Worm (Caenorhabditis elegans) whole organism, young adult: ENCODE results near the gene Y54G2A.11.

Experiments
- B0019.2 ChIP-seq: fragments of 200-800 bp; sonication (Bioruptor generic); conservative IDR thresholded peaks from 2 replicates; pipeline ENCODE4 v1.3.6; 2022; ENCODE audit warnings: missing genetic modification reagents, missing genetic modification characterization, missing compliant biosample characterization
- B0261.1 ChIP-seq: sonication (generic microtip); optimal IDR thresholded peaks from 2 replicates; lab custom pipeline; 2016; ENCODE audit warnings: mild to moderate bottlenecking, missing genetic modification characterization, moderate library complexity, missing compliant biosample characterization
- B0336.3 ChIP-seq: fragments of 200-800 bp; sonication (Bioruptor generic); IDR thresholded peaks from 2 replicates; pipeline ENCODE4 v1.3.6; 2022; ENCODE audit warnings: missing genetic modification characterization, missing compliant biosample characterization
- C06A6.2 ChIP-seq: fragments of 200-800 bp; sonication (Bioruptor generic); conservative IDR thresholded peaks from 2 replicates; pipeline ENCODE4 v1.3.6; 2022; ENCODE audit warnings: missing genetic modification characterization, missing compliant biosample characterization
- D2030.7 ChIP-seq: fragments of 200-800 bp; sonication (Bioruptor generic); IDR thresholded peaks from 2 replicates; pipeline ENCODE4 v1.3.6; 2022; ENCODE audit warnings: missing genetic modification reagents, missing genetic modification characterization, missing compliant biosample characterization
- F23B12.7 ChIP-seq: sonication (generic microtip); optimal IDR thresholded peaks from 2 replicates; lab custom pipeline; 2017; ENCODE audit warnings: missing genetic modification characterization, mild to moderate bottlenecking, missing compliant biosample characterization, antibody characterized with exemption, moderate library complexity; ENCODE audit not compliant: insufficient read depth
- F33H1.4 ChIP-seq: fragments of 200-800 bp; sonication (Bioruptor generic); IDR thresholded peaks from 2 replicates; pipeline ENCODE4 v1.3.6; 2022; ENCODE audit warnings: missing genetic modification reagents, missing genetic modification characterization, missing compliant biosample characterization
- F37B4.10 ChIP-seq: fragments of 200-800 bp; sonication (Bioruptor generic); IDR thresholded peaks from 2 replicates; pipeline ENCODE4 v1.3.6; 2022; ENCODE audit warnings: missing genetic modification characterization, missing compliant biosample characterization
- F39B2.1 ChIP-seq: fragments of 200-800 bp; sonication (Bioruptor generic); IDR thresholded peaks from 2 replicates; pipeline ENCODE4 v1.3.6; 2022; ENCODE audit warnings: missing genetic modification reagents, missing genetic modification characterization, missing compliant biosample characterization
- F49E8.2 ChIP-seq: sonication (generic microtip); optimal IDR thresholded peaks from 3 replicates; lab custom pipeline; 2017; ENCODE audit warnings: missing genetic modification characterization, mild to moderate bottlenecking, missing compliant biosample characterization, antibody characterized with exemption, moderate library complexity; ENCODE audit not compliant: insufficient read depth
- F52B5.7 ChIP-seq: sonication (generic microtip); optimal IDR thresholded peaks from 2 replicates; lab custom pipeline; 2016; ENCODE audit warnings: mild to moderate bottlenecking, missing genetic modification characterization, missing compliant biosample characterization
- F55B11.4 ChIP-seq: sonication (generic microtip); optimal IDR thresholded peaks from 2 replicates; lab custom pipeline; 2016; ENCODE audit warnings: missing compliant biosample characterization, missing genetic modification characterization, borderline replicate concordance; ENCODE audit not compliant: insufficient read depth
- F57A8.1 ChIP-seq: fragments of 200-800 bp; sonication (Bioruptor generic); optimal IDR thresholded peaks from 2 replicates; lab custom pipeline; 2018; ENCODE audit warnings: mild to moderate bottlenecking, missing genetic modification characterization, moderate library complexity, missing compliant biosample characterization
- K11D2.4 ChIP-seq: fragments of 200-800 bp; sonication (Bioruptor generic); IDR thresholded peaks from 2 replicates; pipeline ENCODE4 v1.3.6; 2022; ENCODE audit warnings: missing genetic modification reagents, missing genetic modification characterization, missing compliant biosample characterization
- T07F8.4 ChIP-seq: sonication (generic microtip); optimal IDR thresholded peaks from 2 replicates; lab custom pipeline; 2016; ENCODE audit warnings: mild to moderate bottlenecking, missing genetic modification characterization, moderate library complexity, missing compliant biosample characterization
- T26A5.8 ChIP-seq: sonication (generic microtip); optimal IDR thresholded peaks from 2 replicates; lab custom pipeline; 2016; ENCODE audit warnings: missing genetic modification characterization, missing compliant biosample characterization
- Y53F4B.3 ChIP-seq: fragments of 200-800 bp; sonication (Bioruptor generic); IDR thresholded peaks from 2 replicates; pipeline ENCODE4 v1.3.6; 2022; ENCODE audit warnings: missing genetic modification reagents, missing genetic modification characterization, missing compliant biosample characterization
- Y53G8AR.9 ChIP-seq: fragments of 200-800 bp; sonication (Bioruptor generic); conservative IDR thresholded peaks from 2 replicates; pipeline ENCODE4 v1.3.6; 2022; ENCODE audit warnings: missing genetic modification reagents, missing genetic modification characterization, missing compliant biosample characterization
- Y56A3A.18 ChIP-seq: fragments of 200-800 bp; sonication (Bioruptor generic); IDR thresholded peaks from 2 replicates; pipeline ENCODE4 v1.3.6; 2022; ENCODE audit warnings: missing genetic modification reagents, missing genetic modification characterization, missing compliant biosample characterization
- Y67H2A.10 ChIP-seq: fragments of 200-800 bp; sonication (Bioruptor generic); conservative IDR thresholded peaks from 2 replicates; pipeline ENCODE4 v1.3.6; 2022; ENCODE audit warnings: missing genetic modification reagents, missing genetic modification characterization, missing compliant biosample characterization
- Y95B8A.8 ChIP-seq: fragments of 200-800 bp; sonication (Bioruptor generic); IDR thresholded peaks from 2 replicates; pipeline ENCODE4 v1.3.6; 2022; ENCODE audit warnings: missing genetic modification reagents, missing genetic modification characterization, missing compliant biosample characterization
- atf-7 ChIP-seq: sonication (generic microtip); optimal IDR thresholded peaks from 2 replicates; lab custom pipeline; 2017; ENCODE audit warnings: mild to moderate bottlenecking, missing genetic modification characterization, missing compliant biosample characterization
- attf-6 ChIP-seq: fragments of 200-800 bp; sonication (Bioruptor generic); IDR thresholded peaks from 2 replicates; pipeline ENCODE4 v1.3.6; 2022; ENCODE audit warnings: missing genetic modification reagents, missing genetic modification characterization, missing compliant biosample characterization
- cebp-1 ChIP-seq, 2 experiments: fragments of 200-800 bp in 1 of 2; sonication (Bioruptor generic) in 1 of 2; sonication (generic microtip) in 1 of 2; IDR thresholded peaks in 1 of 2; optimal IDR thresholded peaks in 1 of 2; 2 replicates each; pipeline versions ENCODE4 v1.3.6 to Lab custom; 2017 to 2022; ENCODE audit warnings: missing compliant biosample characterization in 2 of 2, missing genetic modification characterization in 2 of 2, mild to moderate bottlenecking in 1 of 2, missing genetic modification reagents in 1 of 2, moderate library complexity in 1 of 2
- ceh-79 ChIP-seq: sonication (generic microtip); optimal IDR thresholded peaks from 2 replicates; lab custom pipeline; 2017; ENCODE audit warnings: mild to moderate bottlenecking, missing genetic modification characterization, missing compliant biosample characterization
- egl-44 ChIP-seq: fragments of 200-800 bp; sonication (Bioruptor generic); IDR thresholded peaks from 2 replicates; pipeline ENCODE4 v1.3.6; 2022; ENCODE audit warnings: missing genetic modification reagents, missing genetic modification characterization, missing compliant biosample characterization
- egrh-3 ChIP-seq: fragments of 200-800 bp; sonication (Bioruptor generic); IDR thresholded peaks from 2 replicates; pipeline ENCODE4 v1.3.6; 2022; ENCODE audit warnings: missing genetic modification reagents, missing genetic modification characterization, missing compliant biosample characterization
- ekl-4 ChIP-seq: fragments of 200-800 bp; sonication (Bioruptor generic); IDR thresholded peaks from 2 replicates; pipeline ENCODE4 v1.3.6; 2022; ENCODE audit warnings: missing genetic modification reagents, missing genetic modification characterization, missing compliant biosample characterization
- ets-4 ChIP-seq: fragments of 200-800 bp; sonication (Bioruptor generic); optimal IDR thresholded peaks from 2 replicates; lab custom pipeline; 2018; ENCODE audit warnings: mild to moderate bottlenecking, missing genetic modification characterization, missing compliant biosample characterization
- fkh-3 ChIP-seq: sonication (generic microtip); optimal IDR thresholded peaks from 2 replicates; lab custom pipeline; 2016; ENCODE audit warnings: mild to moderate bottlenecking, missing genetic modification characterization, missing compliant biosample characterization
- gei-17 ChIP-seq: fragments of 200-800 bp; sonication (Bioruptor generic); optimal IDR thresholded peaks from 2 replicates; lab custom pipeline; 2018; ENCODE audit warnings: mild to moderate bottlenecking, missing genetic modification characterization, missing compliant biosample characterization
- hlh-26 ChIP-seq: fragments of 200-800 bp; sonication (Bioruptor generic); conservative IDR thresholded peaks from 2 replicates; pipeline ENCODE4 v1.3.6; 2022; ENCODE audit warnings: missing genetic modification reagents, missing genetic modification characterization, missing compliant biosample characterization
- hrde-1 ChIP-seq: sonication (generic microtip); optimal IDR thresholded peaks from 2 replicates; lab custom pipeline; 2016; ENCODE audit warnings: missing genetic modification characterization, mild to moderate bottlenecking, missing compliant biosample characterization, moderate library complexity, missing genotype, missing genetic modification reagents, borderline replicate concordance
- lin-40 ChIP-seq: sonication (generic microtip); optimal IDR thresholded peaks from 2 replicates; lab custom pipeline; 2016; ENCODE audit warnings: missing genetic modification characterization, mild to moderate bottlenecking, missing compliant biosample characterization, missing genotype, missing genetic modification reagents
- lir-1 ChIP-seq: fragments of 200-800 bp; sonication (Bioruptor generic); conservative IDR thresholded peaks from 2 replicates; pipeline ENCODE4 v1.3.6; 2022; ENCODE audit warnings: missing genetic modification reagents, missing genetic modification characterization, missing compliant biosample characterization
- lsl-1 ChIP-seq: fragments of 200-800 bp; sonication (Bioruptor generic); optimal IDR thresholded peaks from 2 replicates; lab custom pipeline; 2018; ENCODE audit warnings: mild to moderate bottlenecking, missing genetic modification characterization, moderate library complexity, missing compliant biosample characterization
- madf-3 ChIP-seq: fragments of 200-800 bp; sonication (Bioruptor generic); IDR thresholded peaks from 2 replicates; pipeline ENCODE4 v1.3.6; 2022; ENCODE audit warnings: missing genetic modification reagents, missing genetic modification characterization, missing compliant biosample characterization
- mxl-1 ChIP-seq: sonication (generic microtip); optimal IDR thresholded peaks from 2 replicates; lab custom pipeline; 2016; ENCODE audit warnings: missing genetic modification characterization, missing compliant biosample characterization
- nfyb-1 ChIP-seq: fragments of 200-800 bp; sonication (Bioruptor generic); IDR thresholded peaks from 2 replicates; pipeline ENCODE4 v1.3.6; 2022; ENCODE audit warnings: missing genetic modification reagents, missing genetic modification characterization, missing compliant biosample characterization
- nhr-179 ChIP-seq: sonication (generic microtip); optimal IDR thresholded peaks from 2 replicates; lab custom pipeline; 2016; ENCODE audit warnings: mild to moderate bottlenecking, missing genetic modification characterization, missing compliant biosample characterization
- nhr-90 ChIP-seq: sonication (generic microtip); optimal IDR thresholded peaks from 2 replicates; lab custom pipeline; 2016; ENCODE audit warnings: missing genotype, mild to moderate bottlenecking, missing genetic modification characterization, missing compliant biosample characterization
- rcor-1 ChIP-seq: fragments of 200-800 bp; sonication (Bioruptor generic); IDR thresholded peaks from 2 replicates; pipeline ENCODE4 v1.3.6; 2022; ENCODE audit warnings: missing genetic modification reagents, missing genetic modification characterization, missing compliant biosample characterization
- rec-8 ChIP-seq, 2 experiments: sonication (generic microtip); optimal IDR thresholded peaks; 2 replicates each; lab custom pipeline; 2016; ENCODE audit warnings: mild to moderate bottlenecking in 2 of 2, missing genetic modification characterization in 2 of 2, missing genetic modification reagents in 2 of 2, missing genotype in 2 of 2, missing biosample characterization in 1 of 2, missing compliant biosample characterization in 1 of 2, moderate library complexity in 1 of 2
- repo-1 ChIP-seq: sonication (generic microtip); optimal IDR thresholded peaks from 2 replicates; lab custom pipeline; 2017; ENCODE audit warnings: mild to moderate bottlenecking, missing genetic modification characterization, missing compliant biosample characterization
- sdz-38 ChIP-seq: sonication (generic microtip); optimal IDR thresholded peaks from 2 replicates; lab custom pipeline; 2016; ENCODE audit warnings: missing genotype, missing genetic modification characterization, missing compliant biosample characterization
- tbx-9 ChIP-seq: sonication (generic microtip); optimal IDR thresholded peaks from 2 replicates; lab custom pipeline; 2016; ENCODE audit warnings: borderline replicate concordance, missing genetic modification characterization, inconsistent platforms, missing compliant biosample characterization
- zim-3 ChIP-seq: sonication (generic microtip); optimal IDR thresholded peaks from 2 replicates; lab custom pipeline; 2017; ENCODE audit warnings: mild to moderate bottlenecking, missing genetic modification characterization, moderate library complexity, missing compliant biosample characterization

Gene Y54G2A.11

DNA sequence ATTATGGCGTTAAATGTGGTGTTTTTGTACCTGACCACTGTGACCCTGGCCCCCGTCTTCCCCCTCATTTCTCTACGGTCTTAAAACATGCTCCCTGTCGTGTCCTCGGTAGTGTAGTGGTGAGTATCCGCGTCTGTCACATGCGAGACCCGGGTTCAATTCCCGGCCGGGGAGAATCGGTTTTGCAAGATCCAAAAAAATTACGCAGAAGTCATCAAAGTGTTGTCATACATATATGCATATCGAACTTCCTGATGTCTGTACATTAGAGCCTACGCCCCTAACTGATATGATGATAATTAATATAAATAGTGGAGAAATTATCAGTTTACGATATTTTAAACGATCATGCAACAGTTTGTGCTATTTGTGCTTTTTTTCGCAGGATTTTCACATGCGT lies 33.9 kb upstream of the Y54G2A.11 start, which contains the start of gene Y54G2A.45 (continued):
- TF ChIP-seq lin-40 (tag; lab: Kevin White, UChicago) (peak; percentile 71), gei-17 (no peak), sdz-38 (tag; lab: Kevin White, UChicago) (peak; percentile 43), B0336.3 (peak; percentile 83), Y56A3A.18 (GFP tag; lab: Robert Waterston, UW) (peak; percentile 90; the same call in 1 of the 2 replicates), madf-3 (no peak), tbx-9 (no peak), fkh-3 (no peak), F49E8.2 (peak; percentile 79), ets-4 (GFP tag; lab: Kevin White, UChicago) (peak; percentile 48), T07F8.4 (tag; lab: Kevin White, UChicago) (peak; percentile 76), lir-1 (GFP tag; lab: Robert Waterston, UW) (0 out of 2 replicates have a peak, but pooled peaks have one; percentile 15), F52B5.7 (tag; lab: Kevin White, UChicago) (no peak), hrde-1 (tag; lab: Kevin White, UChicago) (peak; percentile 87), rcor-1 (GFP tag; lab: Robert Waterston, UW) (peak; percentile 66), rec-8 (tag; optimal IDR thresholded peaks at IDR 0.05; lab: Kevin White, UChicago) (peak; percentile 62 to 84), nhr-179 (tag; lab: Kevin White, UChicago) (peak; percentile 24), Y53G8AR.9 (GFP tag; lab: Robert Waterston, UW) (0 out of 2 replicates have a peak, but pooled peaks have one; percentile 38), cebp-1 (GFP tag; IDR thresholded peaks at IDR 0.05; lab: Robert Waterston, UW) (no peak), cebp-1 (tag; optimal IDR thresholded peaks at IDR 0.05; lab: Kevin White, UChicago) (peak; percentile 74), lsl-1 (peak; percentile 59), egl-44 (GFP tag; lab: Robert Waterston, UW) (peak; percentile 93), ekl-4 (GFP tag; lab: Robert Waterston, UW) (peak; percentile 68; the same call in 1 of the 2 replicates), ceh-79 (tag; lab: Kevin White, UChicago) (no peak), F57A8.1 (no peak), egrh-3 (GFP tag; lab: Robert Waterston, UW) (peak; percentile 28; the same call in 1 of the 2 replicates), zim-3 (tag; lab: Kevin White, UChicago) (peak; percentile 56), atf-7 (peak; percentile 85), Y67H2A.10 (GFP tag; lab: Robert Waterston, UW) (no peak), B0019.2 (GFP tag; lab: Robert Waterston, UW) (peak; percentile 34; the same call in 1 of the 2 replicates), D2030.7 (GFP tag; lab: Robert Waterston, UW) (peak; percentile 74), hlh-26 (GFP tag; lab: Robert Waterston, UW) (no peak), F55B11.4 (tag; lab: Kevin White, UChicago) (no peak), F33H1.4 (GFP tag; lab: Robert Waterston, UW) (peak; percentile 46), Y53F4B.3 (GFP tag; lab: Robert Waterston, UW) (no peak), K11D2.4 (GFP tag; lab: Robert Waterston, UW) (peak; percentile 56; the same call in 1 of the 2 replicates), attf-6 (0 out of 2 replicates have a peak, but pooled peaks have one; percentile 52), F37B4.10 (GFP tag; lab: Robert Waterston, UW) (no peak), C06A6.2 (GFP tag; lab: Robert Waterston, UW) (no peak), nhr-90 (tag; lab: Kevin White, UChicago) (peak; percentile 94), repo-1 (peak; percentile 88), B0261.1 (peak; percentile 92), T26A5.8 (tag; lab: Kevin White, UChicago) (peak; percentile 48), Y95B8A.8 (peak; percentile 76; the same call in 1 of the 2 replicates), F23B12.7 (tag; lab: Kevin White, UChicago) (peak; percentile 80), mxl-1 (tag; lab: Kevin White, UChicago) (peak; percentile 79), nfyb-1 (peak; percentile 78), F39B2.1 (GFP tag; lab: Robert Waterston, UW) (no peak)
